Fruit fly (Drosophila melanogaster) whole organism, prepupa: ENCODE data around the gene Vsx1.
A peak's percentile ranks its signal among the peaks of the same experiment; 100 is the strongest.

Experiments used
- Blimp-1 ChIP-seq: fragments of 200-800 bp; sonication (Bioruptor generic); optimal IDR thresholded peaks from 3 replicates; lab custom pipeline; 2017; ENCODE audit warnings: missing biosample characterization, missing genetic modification characterization, mild to moderate bottlenecking, moderate library complexity, missing genetic modification reagents
- CG10631 ChIP-seq: fragments of 200-800 bp; sonication (Bioruptor generic); optimal IDR thresholded peaks from 2 replicates; lab custom pipeline; 2016; ENCODE audit warnings: missing biosample characterization, missing genetic modification characterization
- CG10669 ChIP-seq: fragments of 200-800 bp; sonication (Bioruptor generic); optimal IDR thresholded peaks from 3 replicates; lab custom pipeline; 2018; ENCODE audit warnings: missing biosample characterization, mild to moderate bottlenecking, missing genetic modification characterization, moderate library complexity
- CG11294 ChIP-seq: fragments of 200-800 bp; sonication (Bioruptor generic); IDR thresholded peaks from 2 replicates; pipeline ENCODE4 v1.3.6; 2022; ENCODE audit warnings: missing biosample characterization, missing genetic modification characterization
- CG1621 ChIP-seq: fragments of 200-800 bp; sonication (Bioruptor generic); optimal IDR thresholded peaks from 3 replicates; lab custom pipeline; 2018; ENCODE audit warnings: missing biosample characterization, mild to moderate bottlenecking, missing genetic modification characterization
- CG3032 ChIP-seq: fragments of 200-800 bp; optimal IDR thresholded peaks from 2 replicates; lab custom pipeline; 2019; ENCODE audit warnings: missing biosample characterization, mild to moderate bottlenecking, missing genetic modification characterization, moderate library complexity
- CG31627 ChIP-seq: fragments of 200-800 bp; sonication (Bioruptor generic); optimal IDR thresholded peaks from 3 replicates; lab custom pipeline; 2016; ENCODE audit warnings: missing biosample characterization, missing genetic modification characterization
- CG32006 ChIP-seq: fragments of 200-800 bp; sonication (Bioruptor generic); optimal IDR thresholded peaks from 3 replicates; lab custom pipeline; 2017; ENCODE audit warnings: missing biosample characterization, mild to moderate bottlenecking, missing genetic modification characterization
- CG34406 ChIP-seq: fragments of 200-800 bp; sonication (Bioruptor generic); optimal IDR thresholded peaks from 3 replicates; lab custom pipeline; 2016; ENCODE audit warnings: missing biosample characterization, missing genetic modification characterization
- CG6163 ChIP-seq: fragments of 200-800 bp; sonication (Bioruptor generic); IDR thresholded peaks from 3 replicates; pipeline ENCODE4 v1.3.6; 2022; ENCODE audit warnings: missing biosample characterization, missing genetic modification characterization
- CG6792 ChIP-seq: fragments of 200-800 bp; sonication (Bioruptor generic); optimal IDR thresholded peaks from 3 replicates; lab custom pipeline; 2016; ENCODE audit warnings: missing biosample characterization, missing genetic modification characterization
- CG7368 ChIP-seq: fragments of 200-800 bp; sonication (Bioruptor generic); optimal IDR thresholded peaks from 3 replicates; lab custom pipeline; 2016; ENCODE audit warnings: missing biosample characterization, missing genetic modification characterization
- CG8319 ChIP-seq: fragments of 200-800 bp; sonication (Bioruptor generic); optimal IDR thresholded peaks from 3 replicates; lab custom pipeline; 2016; ENCODE audit warnings: missing biosample characterization, missing genetic modification characterization
- CG8632 ChIP-seq: fragments of 200-800 bp; sonication (Bioruptor generic); optimal IDR thresholded peaks from 3 replicates; lab custom pipeline; 2016; ENCODE audit warnings: missing biosample characterization, missing genetic modification characterization
- CG9139 ChIP-seq: fragments of 200-800 bp; sonication (Bioruptor generic); optimal IDR thresholded peaks from 3 replicates; lab custom pipeline; 2017; ENCODE audit warnings: missing biosample characterization, mild to moderate bottlenecking, missing genetic modification characterization
- Eip78C ChIP-seq: fragments of 200-800 bp; sonication (Bioruptor generic); peaks from one replicate; lab custom pipeline; 2016; ENCODE audit warnings: missing biosample characterization, missing genetic modification characterization
- Ets21C ChIP-seq: fragments of 200-800 bp; sonication (Bioruptor generic); optimal IDR thresholded peaks from 3 replicates; lab custom pipeline; 2016; ENCODE audit warnings: missing biosample characterization, missing genetic modification characterization
- Ets96B ChIP-seq: fragments of 200-800 bp; optimal IDR thresholded peaks from 2 replicates; lab custom pipeline; 2019; ENCODE audit warnings: missing biosample characterization, mild to moderate bottlenecking, missing genetic modification characterization, moderate library complexity
- Gug ChIP-seq: fragments of 200-800 bp; sonication (Bioruptor generic); IDR thresholded peaks from 2 replicates; pipeline ENCODE4 v1.3.6; 2022; ENCODE audit warnings: missing biosample characterization, missing genetic modification characterization
- Hr38 ChIP-seq: sonication (Bioruptor generic); optimal IDR thresholded peaks from 2 replicates; lab custom pipeline; 2016; ENCODE audit warnings: missing biosample characterization, missing genetic modification characterization
- Hr39 ChIP-seq: fragments of 200-800 bp; sonication (Bioruptor generic); optimal IDR thresholded peaks from 2 replicates; lab custom pipeline; 2016; ENCODE audit warnings: missing biosample characterization, missing genetic modification characterization
- Met ChIP-seq: fragments of 200-800 bp; sonication (Bioruptor generic); optimal IDR thresholded peaks from 3 replicates; lab custom pipeline; 2016; ENCODE audit warnings: missing biosample characterization, missing genetic modification characterization
- OdsH ChIP-seq: fragments of 200-800 bp; sonication (Bioruptor generic); optimal IDR thresholded peaks from 3 replicates; lab custom pipeline; 2016; ENCODE audit warnings: missing biosample characterization, missing genetic modification characterization
- Smox ChIP-seq: fragments of 200-800 bp; sonication (Bioruptor generic); optimal IDR thresholded peaks from 3 replicates; lab custom pipeline; 2016; ENCODE audit warnings: missing biosample characterization, missing genetic modification characterization
- Sox14 ChIP-seq: fragments of 200-800 bp; sonication (Bioruptor generic); optimal IDR thresholded peaks from 3 replicates; lab custom pipeline; 2016; ENCODE audit warnings: missing biosample characterization, missing genetic modification characterization
- Sox15 ChIP-seq: fragments of 200-800 bp; sonication (Bioruptor generic); optimal IDR thresholded peaks from 3 replicates; lab custom pipeline; 2016; ENCODE audit warnings: missing biosample characterization, missing genetic modification characterization
- achi ChIP-seq: fragments of 200-800 bp; sonication (Bioruptor generic); optimal IDR thresholded peaks from 3 replicates; lab custom pipeline; 2016; ENCODE audit warnings: missing biosample characterization, missing genetic modification characterization
- acj6 ChIP-seq: fragments of 200-800 bp; sonication (Bioruptor generic); optimal IDR thresholded peaks from 3 replicates; lab custom pipeline; 2016; ENCODE audit warnings: missing biosample characterization, missing genetic modification characterization
- cyc ChIP-seq: fragments of 200-800 bp; sonication (Bioruptor generic); optimal IDR thresholded peaks from 3 replicates; lab custom pipeline; 2016; ENCODE audit warnings: missing biosample characterization, missing genetic modification characterization
- dac ChIP-seq: fragments of 200-800 bp; sonication (Bioruptor generic); optimal IDR thresholded peaks from 2 replicates; lab custom pipeline; 2017; ENCODE audit warnings: missing biosample characterization, mild to moderate bottlenecking, missing genetic modification characterization
- eg ChIP-seq: fragments of 200-800 bp; sonication (Bioruptor generic); IDR thresholded peaks from 3 replicates; pipeline ENCODE4 v1.3.6; 2022; ENCODE audit warnings: missing biosample characterization, missing genetic modification characterization
- fd85E ChIP-seq: fragments of 200-800 bp; sonication (Bioruptor generic); optimal IDR thresholded peaks from 3 replicates; lab custom pipeline; 2016; ENCODE audit warnings: missing biosample characterization, missing genetic modification characterization
- fkh ChIP-seq: fragments of 200-800 bp; sonication (Bioruptor generic); optimal IDR thresholded peaks from 3 replicates; lab custom pipeline; 2017; ENCODE audit warnings: missing biosample characterization, mild to moderate bottlenecking, missing genetic modification characterization, moderate library complexity
- lz ChIP-seq: fragments of 200-800 bp; sonication (Bioruptor generic); optimal IDR thresholded peaks from 3 replicates; lab custom pipeline; 2016; ENCODE audit warnings: missing biosample characterization, missing genetic modification characterization
- salr ChIP-seq, 2 experiments: fragments of 200-800 bp; sonication (Bioruptor generic); optimal IDR thresholded peaks; 3 replicates each; lab custom pipeline; 2016 to 2018; ENCODE audit warnings: missing biosample characterization in 2 of 2, missing genetic modification characterization in 2 of 2, mild to moderate bottlenecking in 1 of 2
- ss ChIP-seq, 2 experiments: fragments of 200-800 bp; sonication (Bioruptor generic); optimal IDR thresholded peaks; 2 replicates in 1 of 2; 3 replicates in 1 of 2; lab custom pipeline; 2017 to 2018; ENCODE audit warnings: mild to moderate bottlenecking in 2 of 2, missing biosample characterization in 2 of 2, missing genetic modification characterization in 2 of 2, moderate library complexity in 1 of 2
- svp ChIP-seq: fragments of 200-800 bp; sonication (Bioruptor generic); peaks from one replicate; lab custom pipeline; 2016; ENCODE audit warnings: missing biosample characterization, missing genetic modification characterization
- topi ChIP-seq: fragments of 200-800 bp; sonication (Bioruptor generic); optimal IDR thresholded peaks from 3 replicates; lab custom pipeline; 2016; ENCODE audit warnings: missing biosample characterization, missing genetic modification characterization
- vri ChIP-seq: fragments of 200-800 bp; sonication (Bioruptor generic); optimal IDR thresholded peaks from 3 replicates; lab custom pipeline; 2016; ENCODE audit warnings: missing biosample characterization, mild to moderate bottlenecking, missing genetic modification characterization

Gene Vsx1

DNA sequence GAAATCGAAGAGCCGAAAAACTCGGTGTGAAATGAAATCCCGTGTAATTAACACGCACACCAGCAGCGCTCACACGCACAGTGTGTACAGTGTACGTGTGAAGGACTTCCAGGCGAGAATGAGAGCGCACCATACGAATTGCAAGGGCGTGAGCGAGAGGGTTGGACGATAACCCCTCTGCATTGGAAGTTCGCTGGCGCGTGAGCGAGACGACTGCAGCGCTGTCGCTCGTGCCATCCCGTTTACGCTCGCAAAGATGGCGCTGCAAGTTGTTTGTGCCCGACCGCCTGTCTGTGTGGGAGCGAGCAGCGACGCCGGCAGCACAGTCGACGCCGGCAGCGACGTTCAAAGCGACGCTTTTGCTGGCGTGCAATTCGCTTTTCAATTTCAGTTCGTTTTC, at the start of gene Vsx1:
TSS of gene Vsx1 (plus strand) at position 388 of the 400 bp plus-strand sequence.
- peak; percentile 45 for TF ChIP-seq svp
- TF ChIP-seq CG32006: no peak
- peak; percentile 78 for TF ChIP-seq fkh (GFP tag; lab: Kevin White, UChicago)
- TF ChIP-seq salr (GFP tag; optimal IDR thresholded peaks at IDR 0.05; lab: Kevin White, UChicago): no peak

DNA sequence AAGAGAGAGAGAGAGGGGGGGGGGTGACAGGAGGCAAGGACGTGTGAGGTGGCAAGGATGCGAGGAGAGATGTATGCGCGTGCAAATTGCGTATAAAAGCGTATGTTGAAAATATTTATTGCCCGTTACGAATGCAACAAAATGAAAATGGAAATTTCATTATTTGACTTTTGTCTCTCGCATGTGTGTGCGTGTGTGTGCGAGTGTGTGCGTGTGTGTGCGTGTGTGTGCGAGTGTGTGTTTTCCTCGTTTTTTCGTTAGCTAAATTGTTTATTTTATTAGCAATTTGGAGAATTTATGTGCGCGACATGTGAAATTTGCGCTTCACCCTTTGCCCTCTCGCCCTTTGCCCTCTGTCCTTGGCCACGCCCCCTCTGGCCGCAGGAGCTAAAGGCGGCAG, 41.2 kb upstream of the Vsx1 start:
- TF ChIP-seq topi (no peak), CG32006 (no peak), OdsH (no peak), Gug (GFP tag; lab: Robert Waterston, UW) (no peak)

DNA sequence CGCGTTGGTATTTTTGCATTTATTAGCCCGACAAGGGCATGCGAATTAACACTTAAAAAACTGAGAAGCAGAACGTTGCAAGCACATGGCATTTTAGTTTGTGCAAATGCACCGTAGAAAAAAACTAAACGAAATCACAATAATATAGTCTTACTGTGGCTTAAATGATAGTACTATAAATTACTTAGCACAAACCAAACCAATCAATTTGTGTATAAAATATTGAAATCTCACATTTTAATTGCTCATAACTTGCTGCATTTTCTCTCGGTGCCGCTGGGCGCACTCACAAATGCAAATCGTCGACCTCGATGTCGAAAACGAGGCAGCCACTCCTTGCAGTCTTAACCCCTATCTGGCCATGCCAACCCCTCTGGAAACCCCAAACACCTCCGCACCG, 40.4 kb upstream of the Vsx1 start:
- TF ChIP-seq CG9139 (no peak), dac (GFP tag; lab: Kevin White, UChicago) (no peak), acj6 (GFP tag; lab: Kevin White, UChicago) (peak; percentile 10), achi (peak; percentile 13), fd85E (GFP tag; lab: Kevin White, UChicago) (no peak), CG6163 (GFP tag; lab: Robert Waterston, UW) (peak; percentile 50; the same call in 1 of the 3 replicates), CG7368 (GFP tag; lab: Kevin White, UChicago) (no peak), CG31627 (GFP tag; lab: Kevin White, UChicago) (peak; percentile 37), Ets96B (tag; lab: Kevin White, UChicago) (peak; percentile 17), salr (GFP tag; optimal IDR thresholded peaks at IDR 0.05; lab: Kevin White, UChicago) (no peak), CG1621 (peak; percentile 0), Eip78C (GFP tag; lab: Kevin White, UChicago) (peak; percentile 66), Sox14 (peak; percentile 8), CG3032 (peak; percentile 14), CG6792 (GFP tag; lab: Kevin White, UChicago) (peak; percentile 34), Ets21C (GFP tag; lab: Kevin White, UChicago) (peak; percentile 5), vri (GFP tag; lab: Kevin White, UChicago) (no peak), Blimp-1 (GFP tag; lab: Kevin White, UChicago) (no peak), CG8319 (no peak), Smox (GFP tag; lab: Kevin White, UChicago) (peak; percentile 32), eg (no peak), cyc (GFP tag; lab: Kevin White, UChicago) (peak; percentile 45), CG10669 (GFP tag; lab: Kevin White, UChicago) (peak; percentile 18), Sox15 (no peak), CG11294 (GFP tag; lab: Robert Waterston, UW) (no peak), svp (peak; percentile 57), CG32006 (no peak), CG34406 (GFP tag; lab: Kevin White, UChicago) (peak; percentile 8), Met (GFP tag; lab: Kevin White, UChicago) (peak; percentile 24), Hr39 (GFP tag; lab: Kevin White, UChicago) (peak; percentile 41), Hr38 (GFP tag; lab: Kevin White, UChicago) (no peak), topi (peak; percentile 13), CG8632 (GFP tag; lab: Kevin White, UChicago) (no peak), lz (GFP tag; lab: Kevin White, UChicago) (peak; percentile 20)

DNA sequence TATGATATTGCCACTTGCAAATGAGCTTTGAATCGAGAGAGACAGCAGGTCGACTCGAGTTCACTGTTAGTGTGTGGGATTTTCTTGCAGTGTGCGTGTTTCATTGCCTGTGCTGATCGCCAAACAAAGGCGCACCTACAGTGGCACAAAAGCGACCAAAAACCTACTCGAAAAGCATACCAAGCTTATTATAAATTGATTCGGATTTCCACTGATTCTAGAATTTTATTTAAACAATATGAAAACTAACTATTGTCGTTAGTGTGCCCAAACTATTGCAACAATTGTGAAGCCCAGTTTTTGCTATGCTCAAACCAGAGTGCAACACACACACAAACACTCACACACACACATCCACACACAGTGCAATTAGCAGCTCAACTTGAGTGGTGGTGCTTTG, 35.6 kb upstream of the Vsx1 start:
- TF ChIP-seq svp (peak; percentile 76), lz (GFP tag; lab: Kevin White, UChicago) (peak; percentile 17), CG10631 (peak; percentile 18), achi (peak; percentile 3), CG34406 (GFP tag; lab: Kevin White, UChicago) (peak; percentile 4), eg (0 out of 3 replicates have a peak, but pooled peaks have one; percentile 16), Sox14 (peak; percentile 13), CG3032 (no peak), Eip78C (GFP tag; lab: Kevin White, UChicago) (peak; percentile 83), CG10669 (GFP tag; lab: Kevin White, UChicago) (no peak), CG6163 (GFP tag; lab: Robert Waterston, UW) (peak; percentile 41; the same call in 1 of the 3 replicates), CG9139 (no peak), ss (GFP tag; optimal IDR thresholded peaks at IDR 0.05; lab: Kevin White, UChicago) (peak in 1 of 2 experiments; percentile 18)
